Worm (Caenorhabditis elegans) whole organism, mixed stage, embryonic: ENCODE measurements around the gene srh-231.

ENCODE experiments used
- M03D4.4 ChIP-seq: sonication (generic microtip); optimal IDR thresholded peaks from 2 replicates; lab custom pipeline; 2017; ENCODE audit warnings: mild to moderate bottlenecking, missing genetic modification characterization, missing compliant biosample characterization
- blmp-1 ChIP-seq: fragments of 150-350 bp; optimal IDR thresholded peaks from 2 replicates; lab custom pipeline; 2014; ENCODE audit warnings: missing biosample characterization, missing genetic modification characterization
- ceh-83 ChIP-seq: fragments of 200-800 bp; sonication (Bioruptor generic); optimal IDR thresholded peaks from 2 replicates; lab custom pipeline; 2018; ENCODE audit warnings: mild to moderate bottlenecking, missing genetic modification characterization, missing compliant biosample characterization
- cnd-1 ChIP-seq: fragments of 200-800 bp; sonication (Bioruptor generic); optimal IDR thresholded peaks from 2 replicates; lab custom pipeline; 2018; ENCODE audit warnings: mild to moderate bottlenecking, missing genetic modification characterization, missing compliant biosample characterization
- drap-1 ChIP-seq: fragments of 200-800 bp; sonication (Bioruptor generic); optimal IDR thresholded peaks from 3 replicates; lab custom pipeline; 2018; ENCODE audit warnings: mild to moderate bottlenecking, missing genetic modification characterization, missing compliant biosample characterization
- elt-1 ChIP-seq: sonication (generic microtip); optimal IDR thresholded peaks from 2 replicates; lab custom pipeline; 2017; ENCODE audit warnings: missing genetic modification characterization, mild to moderate bottlenecking, missing compliant biosample characterization, antibody characterized with exemption, moderate library complexity, borderline replicate concordance; ENCODE audit not compliant: insufficient read depth
- elt-3 ChIP-seq: fragments of 150-350 bp; optimal IDR thresholded peaks from 2 replicates; lab custom pipeline; 2014; ENCODE audit warnings: missing biosample characterization, missing genetic modification characterization
- flh-1 ChIP-seq: fragments of 200-800 bp; sonication (Bioruptor generic); optimal IDR thresholded peaks from 2 replicates; lab custom pipeline; 2018; ENCODE audit warnings: mild to moderate bottlenecking, missing genetic modification characterization, moderate library complexity, missing compliant biosample characterization
- ham-2 ChIP-seq: fragments of 200-800 bp; sonication (Bioruptor generic); optimal IDR thresholded peaks from 2 replicates; lab custom pipeline; 2018; ENCODE audit warnings: mild to moderate bottlenecking, missing genetic modification characterization, missing compliant biosample characterization
- hlh-1 ChIP-seq: fragments of 150-350 bp; optimal IDR thresholded peaks from 2 replicates; lab custom pipeline; 2014; ENCODE audit warnings: missing biosample characterization, missing genetic modification reagents, missing genetic modification characterization
- lin-13 ChIP-seq: fragments of 150-350 bp; optimal IDR thresholded peaks from 2 replicates; lab custom pipeline; 2014; ENCODE audit warnings: missing biosample characterization, missing genetic modification characterization
- lin-32 ChIP-seq: fragments of 200-800 bp; sonication (Bioruptor generic); optimal IDR thresholded peaks from 2 replicates; lab custom pipeline; 2018; ENCODE audit warnings: mild to moderate bottlenecking, missing genetic modification characterization, missing compliant biosample characterization
- lsy-2 ChIP-seq: fragments of 150-350 bp; optimal IDR thresholded peaks from 2 replicates; lab custom pipeline; 2014; ENCODE audit warnings: missing biosample characterization, missing genetic modification characterization
- mab-5 ChIP-seq: fragments of 150-350 bp; optimal IDR thresholded peaks from 2 replicates; lab custom pipeline; 2014; ENCODE audit warnings: missing biosample characterization, missing genetic modification characterization
- mep-1 ChIP-seq: fragments of 150-350 bp; optimal IDR thresholded peaks from 2 replicates; lab custom pipeline; 2017; ENCODE audit warnings: missing biosample characterization, missing genetic modification reagents, missing genetic modification characterization, inconsistent platforms
- mls-2 ChIP-seq: sonication (generic microtip); optimal IDR thresholded peaks from 2 replicates; lab custom pipeline; 2016; ENCODE audit warnings: mild to moderate bottlenecking, missing genetic modification characterization, moderate library complexity, missing compliant biosample characterization
- nhr-237 ChIP-seq: fragments of 150-350 bp; optimal IDR thresholded peaks from 2 replicates; lab custom pipeline; 2014; ENCODE audit warnings: missing biosample characterization, missing genetic modification characterization
- nhr-28 ChIP-seq: fragments of 150-350 bp; optimal IDR thresholded peaks from 2 replicates; lab custom pipeline; 2014; ENCODE audit warnings: missing biosample characterization, missing genetic modification characterization
- nhr-76 ChIP-seq: sonication (generic microtip); optimal IDR thresholded peaks from 2 replicates; lab custom pipeline; 2017; ENCODE audit warnings: missing biosample characterization, missing genetic modification characterization
- pha-4 ChIP-seq: fragments of 150-350 bp; optimal IDR thresholded peaks from 2 replicates; lab custom pipeline; 2018; ENCODE audit warnings: missing biosample characterization, missing genetic modification reagents, missing genetic modification characterization
- sem-2 ChIP-seq: fragments of 200-800 bp; sonication (Bioruptor generic); optimal IDR thresholded peaks from 2 replicates; lab custom pipeline; 2018; ENCODE audit warnings: mild to moderate bottlenecking, missing genetic modification characterization, missing compliant biosample characterization
- sptf-1 ChIP-seq: sonication (generic microtip); optimal IDR thresholded peaks from 2 replicates; lab custom pipeline; 2017; ENCODE audit warnings: mild to moderate bottlenecking, missing genetic modification characterization, moderate library complexity, missing compliant biosample characterization
- unc-120 ChIP-seq: sonication (generic microtip); optimal IDR thresholded peaks from 2 replicates; lab custom pipeline; 2017; ENCODE audit warnings: missing genetic modification characterization, missing compliant biosample characterization; ENCODE audit not compliant: poor library complexity, severe bottlenecking
- unc-39 ChIP-seq: fragments of 150-350 bp; optimal IDR thresholded peaks from 2 replicates; lab custom pipeline; 2014; ENCODE audit warnings: missing biosample characterization, missing genetic modification characterization
- unc-62 ChIP-seq: fragments of 150-350 bp; optimal IDR thresholded peaks from 2 replicates; lab custom pipeline; 2014; ENCODE audit warnings: missing biosample characterization, missing genetic modification reagents, missing genetic modification characterization
- zip-8 ChIP-seq: fragments of 150-350 bp; optimal IDR thresholded peaks from 2 replicates; lab custom pipeline; 2014; ENCODE audit warnings: missing biosample characterization, missing genetic modification characterization
- ztf-11 ChIP-seq: fragments of 150-350 bp; optimal IDR thresholded peaks from 2 replicates; lab custom pipeline; 2014; ENCODE audit warnings: missing biosample characterization, missing genetic modification characterization

srh-231 gene

ce11 chrV:7391933-7392332 is 39.9 kb upstream of the srh-231 start, which contains the start of gene fbxa-105:
Gene fbxa-105, minus strand, starts transcription at chrV:7392029.
- TF ChIP-seq pha-4 (tag; lab: Kevin White, UChicago) (no peak), flh-1 (GFP tag; lab: Kevin White, UChicago) (no peak), hlh-1 (no peak), elt-1 (tag; lab: Kevin White, UChicago) (no peak), nhr-28 (tag; lab: Kevin White, UChicago) (no peak), mep-1 (tag; lab: Kevin White, UChicago) (no peak), ztf-11 (tag; lab: Kevin White, UChicago) (no peak), sem-2 (GFP tag; lab: Kevin White, UChicago) (no peak), nhr-237 (tag; lab: Kevin White, UChicago) (no peak), elt-3 (tag; lab: Kevin White, UChicago) (no peak), lin-32 (GFP tag; lab: Kevin White, UChicago) (no peak), lin-13 (tag; lab: Kevin White, UChicago) (no peak), mab-5 (tag; lab: Kevin White, UChicago) (no peak), unc-120 (no peak), zip-8 (tag; lab: Kevin White, UChicago) (no peak), M03D4.4 (tag; lab: Kevin White, UChicago) (no peak)

DNA sequence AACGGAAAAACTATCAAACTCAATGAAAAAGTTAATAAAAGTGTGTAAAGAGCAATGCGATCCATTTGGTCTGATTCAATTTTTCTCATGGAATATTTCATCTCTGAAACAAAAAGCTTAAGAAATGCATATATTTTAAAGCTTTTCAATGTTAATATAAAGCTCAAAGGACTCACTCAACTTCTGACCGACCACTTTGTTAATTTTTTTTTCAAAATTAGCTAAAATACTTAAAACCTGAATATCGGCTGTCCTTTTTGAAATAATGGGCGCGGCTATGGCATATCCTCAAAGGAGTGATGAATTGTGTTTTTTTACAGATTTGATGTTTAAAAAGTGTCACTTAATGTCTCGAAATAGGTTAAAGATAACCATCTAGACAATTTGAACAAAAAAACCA is 37.7 kb upstream of the srh-231 start, which contains the start of gene C02H6.1:
C02H6.1 (minus strand) TSS at position 101 of the 400 bp plus-strand sequence.
- TF ChIP-seq mab-5 (tag; lab: Kevin White, UChicago) (no peak), unc-120 (no peak), cnd-1 (tag; lab: Kevin White, UChicago) (no peak), nhr-237 (tag; lab: Kevin White, UChicago) (no peak), ztf-11 (tag; lab: Kevin White, UChicago) (no peak), nhr-76 (no peak)
- TF ChIP-seq, all 35 proteins: peak for 0

DNA sequence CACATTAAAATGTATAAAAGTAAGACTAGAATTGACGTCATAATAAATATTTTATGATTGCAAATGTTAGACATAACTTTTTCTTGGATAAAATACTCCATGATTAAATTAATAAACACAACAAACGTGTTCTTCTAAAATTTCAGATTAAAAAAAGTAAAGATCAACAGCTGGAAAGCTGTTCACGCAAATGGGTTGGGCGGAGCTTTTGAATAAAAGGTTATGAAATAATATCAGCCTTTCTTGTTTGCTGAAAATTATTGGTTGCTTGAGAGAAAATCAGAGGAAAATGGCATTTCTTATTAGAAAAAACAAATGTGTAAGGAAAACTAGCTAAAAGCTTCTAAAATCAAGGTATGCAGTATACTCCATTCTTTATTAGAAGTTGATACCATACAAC is 35.7 kb upstream of the srh-231 start, which contains the start of gene C02H6.3:
C02H6.3 (minus strand) TSS at position 101 of the 400 bp plus-strand sequence.
- TF ChIP-seq flh-1 (GFP tag; lab: Kevin White, UChicago) (no peak), mep-1 (tag; lab: Kevin White, UChicago) (no peak), mls-2 (tag; lab: Kevin White, UChicago) (no peak), M03D4.4 (tag; lab: Kevin White, UChicago) (no peak), elt-3 (tag; lab: Kevin White, UChicago) (no peak)

- TF ChIP-seq lin-32 (GFP tag; lab: Kevin White, UChicago) (no peak), nhr-237 (tag; lab: Kevin White, UChicago) (no peak), lsy-2 (tag; lab: Kevin White, UChicago) (no peak)
Observed at ce11 chrV:7386052-7386573, 34.1 kb upstream of the srh-231 start, which contains the start of gene srp-6. Gene srp-6, minus strand, starts transcription at chrV:7386102.

DNA sequence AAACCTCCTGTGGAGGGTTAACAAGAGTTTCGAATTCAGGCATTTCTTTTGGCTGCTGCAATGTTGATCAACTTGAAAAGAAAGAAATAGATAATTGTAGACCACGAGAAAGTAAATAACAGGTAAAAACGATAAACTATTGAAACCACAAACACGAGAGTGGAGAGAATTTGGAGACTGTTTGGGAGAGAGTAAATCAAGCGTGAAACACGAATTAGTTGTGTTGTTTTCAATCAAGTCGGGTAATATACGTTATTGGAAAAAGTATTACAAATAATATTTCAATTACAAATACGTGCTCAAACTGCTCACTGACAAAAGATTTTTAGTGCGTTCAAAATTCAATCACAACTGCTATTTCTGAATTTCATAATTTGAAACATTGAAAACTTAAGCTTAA is 29.0 kb upstream of the srh-231 start, which contains the start of gene C03G6.17:
C03G6.17 (minus strand) TSS at position 101 of the 400 bp plus-strand sequence.
- TF ChIP-seq nhr-237 (tag; lab: Kevin White, UChicago) (no peak), unc-39 (tag; lab: Kevin White, UChicago) (no peak), lsy-2 (tag; lab: Kevin White, UChicago) (no peak), ceh-83 (GFP tag; lab: Kevin White, UChicago) (no peak), unc-120 (no peak), flh-1 (GFP tag; lab: Kevin White, UChicago) (no peak), elt-1 (tag; lab: Kevin White, UChicago) (no peak), mep-1 (tag; lab: Kevin White, UChicago) (no peak), hlh-1 (no peak), ham-2 (no peak), blmp-1 (tag; lab: Kevin White, UChicago) (no peak), mls-2 (tag; lab: Kevin White, UChicago) (no peak), sem-2 (GFP tag; lab: Kevin White, UChicago) (no peak), sptf-1 (tag; lab: Kevin White, UChicago) (no peak), nhr-76 (no peak), lin-32 (GFP tag; lab: Kevin White, UChicago) (no peak), M03D4.4 (tag; lab: Kevin White, UChicago) (no peak), drap-1 (GFP tag; lab: Kevin White, UChicago) (no peak), unc-62 (GFP tag; lab: Kevin White, UChicago) (no peak)
